Worm (Caenorhabditis elegans) whole organism, young adult: ENCODE data around the gene shc-3.

Experiments used
- F52B5.7 ChIP-seq: sonication (generic microtip); optimal IDR thresholded peaks from 2 replicates; lab custom pipeline; 2016; ENCODE audit warnings: mild to moderate bottlenecking, missing genetic modification characterization, missing compliant biosample characterization
- F57A8.1 ChIP-seq: fragments of 200-800 bp; sonication (Bioruptor generic); optimal IDR thresholded peaks from 2 replicates; lab custom pipeline; 2018; ENCODE audit warnings: mild to moderate bottlenecking, missing genetic modification characterization, moderate library complexity, missing compliant biosample characterization
- F57C9.4 ChIP-seq: sonication (generic microtip); optimal IDR thresholded peaks from 2 replicates; lab custom pipeline; 2017; ENCODE audit warnings: mild to moderate bottlenecking, missing genetic modification characterization, missing compliant biosample characterization
- K11D2.4 ChIP-seq: fragments of 200-800 bp; sonication (Bioruptor generic); IDR thresholded peaks from 2 replicates; pipeline ENCODE4 v1.3.6; 2022; ENCODE audit warnings: missing genetic modification reagents, missing genetic modification characterization, missing compliant biosample characterization
- K12H6.12 ChIP-seq: fragments of 200-800 bp; sonication (Bioruptor generic); optimal IDR thresholded peaks from 2 replicates; lab custom pipeline; 2018; ENCODE audit warnings: mild to moderate bottlenecking, missing genetic modification characterization, missing compliant biosample characterization
- T07F8.4 ChIP-seq: sonication (generic microtip); optimal IDR thresholded peaks from 2 replicates; lab custom pipeline; 2016; ENCODE audit warnings: mild to moderate bottlenecking, missing genetic modification characterization, moderate library complexity, missing compliant biosample characterization
- Y53F4B.3 ChIP-seq: fragments of 200-800 bp; sonication (Bioruptor generic); IDR thresholded peaks from 2 replicates; pipeline ENCODE4 v1.3.6; 2022; ENCODE audit warnings: missing genetic modification reagents, missing genetic modification characterization, missing compliant biosample characterization
- Y53G8AR.9 ChIP-seq: fragments of 200-800 bp; sonication (Bioruptor generic); conservative IDR thresholded peaks from 2 replicates; pipeline ENCODE4 v1.3.6; 2022; ENCODE audit warnings: missing genetic modification reagents, missing genetic modification characterization, missing compliant biosample characterization
- Y56A3A.18 ChIP-seq: fragments of 200-800 bp; sonication (Bioruptor generic); IDR thresholded peaks from 2 replicates; pipeline ENCODE4 v1.3.6; 2022; ENCODE audit warnings: missing genetic modification reagents, missing genetic modification characterization, missing compliant biosample characterization
- Y67H2A.10 ChIP-seq: fragments of 200-800 bp; sonication (Bioruptor generic); conservative IDR thresholded peaks from 2 replicates; pipeline ENCODE4 v1.3.6; 2022; ENCODE audit warnings: missing genetic modification reagents, missing genetic modification characterization, missing compliant biosample characterization
- akir-1 ChIP-seq: fragments of 200-800 bp; sonication (Bioruptor generic); optimal IDR thresholded peaks from 2 replicates; lab custom pipeline; 2018; ENCODE audit warnings: mild to moderate bottlenecking, missing genetic modification characterization, moderate library complexity, missing compliant biosample characterization
- aptf-2 ChIP-seq: fragments of 200-800 bp; sonication (Bioruptor generic); conservative IDR thresholded peaks from 2 replicates; pipeline ENCODE4 v1.3.6; 2022; ENCODE audit warnings: missing genetic modification reagents, missing genetic modification characterization, missing compliant biosample characterization
- aptf-3 ChIP-seq: fragments of 200-800 bp; sonication (Bioruptor generic); IDR thresholded peaks from 2 replicates; pipeline ENCODE4 v1.3.6; 2022; ENCODE audit warnings: missing genetic modification characterization, missing compliant biosample characterization
- attf-3 ChIP-seq: fragments of 200-800 bp; sonication (Bioruptor generic); conservative IDR thresholded peaks from 2 replicates; pipeline ENCODE4 v1.3.6; 2022; ENCODE audit warnings: missing genetic modification reagents, missing genetic modification characterization, missing compliant biosample characterization
- bed-1 ChIP-seq: fragments of 200-800 bp; sonication (Bioruptor generic); IDR thresholded peaks from 2 replicates; pipeline ENCODE4 v1.3.6; 2022; ENCODE audit warnings: missing genetic modification reagents, missing genetic modification characterization, missing compliant biosample characterization
- ceh-100 ChIP-seq: fragments of 200-800 bp; sonication (Bioruptor generic); IDR thresholded peaks from 2 replicates; pipeline ENCODE4 v1.3.6; 2022; ENCODE audit warnings: missing genetic modification reagents, missing genetic modification characterization, missing compliant biosample characterization
- ceh-40 ChIP-seq: fragments of 200-800 bp; sonication (Bioruptor generic); IDR thresholded peaks from 2 replicates; pipeline ENCODE4 v1.3.6; 2022; ENCODE audit warnings: missing genetic modification characterization, missing compliant biosample characterization
- chd-7 ChIP-seq: sonication (generic microtip); optimal IDR thresholded peaks from 2 replicates; lab custom pipeline; 2016; ENCODE audit warnings: mild to moderate bottlenecking, missing genetic modification characterization, moderate library complexity, missing compliant biosample characterization
- dpl-1 ChIP-seq: fragments of 150-350 bp; optimal IDR thresholded peaks from 2 replicates; lab custom pipeline; 2014; ENCODE audit warnings: missing biosample characterization, missing genetic modification reagents, missing genetic modification characterization
- egl-44 ChIP-seq: fragments of 200-800 bp; sonication (Bioruptor generic); IDR thresholded peaks from 2 replicates; pipeline ENCODE4 v1.3.6; 2022; ENCODE audit warnings: missing genetic modification reagents, missing genetic modification characterization, missing compliant biosample characterization
- egrh-3 ChIP-seq: fragments of 200-800 bp; sonication (Bioruptor generic); IDR thresholded peaks from 2 replicates; pipeline ENCODE4 v1.3.6; 2022; ENCODE audit warnings: missing genetic modification reagents, missing genetic modification characterization, missing compliant biosample characterization
- hlh-12 ChIP-seq: sonication (generic microtip); optimal IDR thresholded peaks from 2 replicates; lab custom pipeline; 2016; ENCODE audit warnings: missing genetic modification characterization, missing compliant biosample characterization
- lag-1 ChIP-seq: fragments of 200-800 bp; sonication (Bioruptor generic); IDR thresholded peaks from 2 replicates; pipeline ENCODE4 v1.3.6; 2022; ENCODE audit warnings: missing genetic modification reagents, missing genetic modification characterization, missing compliant biosample characterization
- let-526 ChIP-seq: fragments of 200-800 bp; sonication (Bioruptor generic); IDR thresholded peaks from 2 replicates; pipeline ENCODE4 v1.3.6; 2022; ENCODE audit warnings: missing genetic modification reagents, missing genetic modification characterization, missing compliant biosample characterization
- let-607 ChIP-seq, 2 experiments: fragments of 200-800 bp in 1 of 2; sonication (Bioruptor generic) in 1 of 2; sonication (generic microtip) in 1 of 2; optimal IDR thresholded peaks; 2 replicates each; lab custom pipeline; 2016 to 2018; ENCODE audit warnings: mild to moderate bottlenecking in 2 of 2, missing compliant biosample characterization in 2 of 2, missing genetic modification characterization in 2 of 2, moderate library complexity in 2 of 2, missing genotype in 1 of 2
- lin-35 ChIP-seq, 3 experiments: fragments of 150-350 bp in 2 of 3; sonication (generic microtip) in 1 of 3; optimal IDR thresholded peaks; 2 replicates each; lab custom pipeline; 2014 to 2018; ENCODE audit warnings: missing biosample characterization in 3 of 3, missing genetic modification characterization in 3 of 3, missing genetic modification reagents in 3 of 3
- lin-54 ChIP-seq: fragments of 200-800 bp; sonication (Bioruptor generic); optimal IDR thresholded peaks from 2 replicates; lab custom pipeline; 2018; ENCODE audit warnings: mild to moderate bottlenecking, missing genetic modification characterization, missing compliant biosample characterization
- lir-1 ChIP-seq: fragments of 200-800 bp; sonication (Bioruptor generic); conservative IDR thresholded peaks from 2 replicates; pipeline ENCODE4 v1.3.6; 2022; ENCODE audit warnings: missing genetic modification reagents, missing genetic modification characterization, missing compliant biosample characterization
- lsy-27 ChIP-seq: sonication (generic microtip); optimal IDR thresholded peaks from 2 replicates; lab custom pipeline; 2017; ENCODE audit warnings: missing genetic modification characterization, mild to moderate bottlenecking, missing compliant biosample characterization, antibody characterized with exemption, missing genotype, borderline replicate concordance; ENCODE audit not compliant: insufficient read depth
- mcd-1 ChIP-seq: fragments of 200-800 bp; sonication (Bioruptor generic); IDR thresholded peaks from 2 replicates; pipeline ENCODE4 v1.3.6; 2022; ENCODE audit warnings: missing genetic modification reagents, missing genetic modification characterization, missing compliant biosample characterization
- mes-4 ChIP-seq: sonication (generic microtip); optimal IDR thresholded peaks from 2 replicates; lab custom pipeline; 2016; ENCODE audit warnings: missing genotype, missing genetic modification characterization, missing compliant biosample characterization
- nfya-2 ChIP-seq: fragments of 200-800 bp; sonication (Bioruptor generic); IDR thresholded peaks from 2 replicates; pipeline ENCODE4 v1.3.6; 2022; ENCODE audit warnings: missing genetic modification reagents, missing genetic modification characterization, missing compliant biosample characterization
- nhr-120 ChIP-seq: fragments of 200-800 bp; sonication (Bioruptor generic); IDR thresholded peaks from 2 replicates; pipeline ENCODE4 v1.3.6; 2022; ENCODE audit warnings: missing genetic modification characterization, missing compliant biosample characterization
- nhr-179 ChIP-seq: sonication (generic microtip); optimal IDR thresholded peaks from 2 replicates; lab custom pipeline; 2016; ENCODE audit warnings: mild to moderate bottlenecking, missing genetic modification characterization, missing compliant biosample characterization
- nhr-27 ChIP-seq: fragments of 200-800 bp; sonication (Bioruptor generic); optimal IDR thresholded peaks from 2 replicates; lab custom pipeline; 2018; ENCODE audit warnings: mild to moderate bottlenecking, missing genetic modification characterization, moderate library complexity, missing compliant biosample characterization
- nhr-80 ChIP-seq: sonication (generic microtip); optimal IDR thresholded peaks from 2 replicates; lab custom pipeline; 2016; ENCODE audit warnings: missing genetic modification characterization, missing compliant biosample characterization
- pha-4 ChIP-seq: fragments of 150-350 bp; sonication (generic microtip); optimal IDR thresholded peaks from 2 replicates; lab custom pipeline; 2014; ENCODE audit warnings: missing biosample characterization, missing genetic modification reagents, missing genetic modification characterization
- rec-8 ChIP-seq, 2 experiments: sonication (generic microtip); optimal IDR thresholded peaks; 2 replicates each; lab custom pipeline; 2016; ENCODE audit warnings: mild to moderate bottlenecking in 2 of 2, missing genetic modification characterization in 2 of 2, missing genetic modification reagents in 2 of 2, missing genotype in 2 of 2, missing biosample characterization in 1 of 2, missing compliant biosample characterization in 1 of 2, moderate library complexity in 1 of 2
- repo-1 ChIP-seq: sonication (generic microtip); optimal IDR thresholded peaks from 2 replicates; lab custom pipeline; 2017; ENCODE audit warnings: mild to moderate bottlenecking, missing genetic modification characterization, missing compliant biosample characterization
- sdz-38 ChIP-seq: sonication (generic microtip); optimal IDR thresholded peaks from 2 replicates; lab custom pipeline; 2016; ENCODE audit warnings: missing genotype, missing genetic modification characterization, missing compliant biosample characterization
- sea-2 ChIP-seq: fragments of 200-800 bp; sonication (Bioruptor generic); IDR thresholded peaks from 2 replicates; pipeline ENCODE4 v1.3.6; 2022; ENCODE audit warnings: missing genetic modification characterization, missing compliant biosample characterization
- somi-1 ChIP-seq: fragments of 200-800 bp; sonication (Bioruptor generic); optimal IDR thresholded peaks from 2 replicates; lab custom pipeline; 2018; ENCODE audit warnings: mild to moderate bottlenecking, missing genetic modification characterization, missing compliant biosample characterization
- unc-130 ChIP-seq: sonication (generic microtip); optimal IDR thresholded peaks from 2 replicates; lab custom pipeline; 2016; ENCODE audit warnings: missing genetic modification reagents, missing genetic modification characterization, missing compliant biosample characterization
- unc-62 ChIP-seq: fragments of 150-350 bp; optimal IDR thresholded peaks from 2 replicates; lab custom pipeline; 2014; ENCODE audit warnings: missing biosample characterization, missing genetic modification reagents, missing genetic modification characterization
- zfh-2 ChIP-seq: fragments of 200-800 bp; sonication (Bioruptor generic); conservative IDR thresholded peaks from 2 replicates; pipeline ENCODE4 v1.3.6; 2022; ENCODE audit warnings: missing genetic modification reagents, missing genetic modification characterization, missing compliant biosample characterization
- ztf-18 ChIP-seq: sonication (generic microtip); optimal IDR thresholded peaks from 2 replicates; lab custom pipeline; 2016; ENCODE audit warnings: missing genotype, mild to moderate bottlenecking, missing genetic modification characterization, missing compliant biosample characterization
- ztf-22 ChIP-seq: fragments of 200-800 bp; sonication (Bioruptor generic); optimal IDR thresholded peaks from 2 replicates; lab custom pipeline; 2018; ENCODE audit warnings: mild to moderate bottlenecking, missing genetic modification characterization, moderate library complexity, missing compliant biosample characterization
- ztf-25 ChIP-seq: fragments of 200-800 bp; sonication (Bioruptor generic); IDR thresholded peaks from 2 replicates; pipeline ENCODE4 v1.3.6; 2022; ENCODE audit warnings: missing genetic modification reagents, missing genetic modification characterization, missing compliant biosample characterization
- ztf-3 ChIP-seq: fragments of 200-800 bp; sonication (Bioruptor generic); optimal IDR thresholded peaks from 2 replicates; lab custom pipeline; 2018; ENCODE audit warnings: mild to moderate bottlenecking, missing genetic modification characterization, missing compliant biosample characterization

shc-3 gene

ce11 chrX:13714710-13715109, 2.6 kb upstream of the shc-3 start (continued):
- TF ChIP-seq F52B5.7 (tag; lab: Kevin White, UChicago) (no peak), ceh-40 (GFP tag; lab: Robert Waterston, UW) (0 out of 2 replicates have a peak, but pooled peaks have one; percentile 71), chd-7 (tag; lab: Kevin White, UChicago) (no peak), repo-1 (tag; lab: Kevin White, UChicago) (no peak), let-607 (tag; optimal IDR thresholded peaks at IDR 0.05; lab: Kevin White, UChicago) (peak in 1 of 2 experiments; percentile 20), lsy-27 (tag; lab: Kevin White, UChicago) (no peak), ztf-18 (tag; lab: Kevin White, UChicago) (peak; percentile 61), ztf-22 (no peak), lir-1 (GFP tag; lab: Robert Waterston, UW) (no peak), bed-1 (no peak), Y67H2A.10 (GFP tag; lab: Robert Waterston, UW) (no peak), Y56A3A.18 (GFP tag; lab: Robert Waterston, UW) (peak; percentile 65; the same call in 1 of the 2 replicates), nfya-2 (no peak), ztf-25 (GFP tag; lab: Robert Waterston, UW) (peak; percentile 57; the same call in 1 of the 2 replicates), hlh-12 (tag; lab: Kevin White, UChicago) (no peak), nhr-27 (no peak), sdz-38 (tag; lab: Kevin White, UChicago) (no peak), lag-1 (GFP tag; lab: Robert Waterston, UW) (no peak), akir-1 (no peak), dpl-1 (GFP tag; lab: Kevin White, UChicago) (no peak), nhr-120 (GFP tag; lab: Robert Waterston, UW) (no peak), lin-35 (GFP tag; optimal IDR thresholded peaks at IDR 0.05; lab: Kevin White, UChicago) (no peak), mes-4 (tag; lab: Kevin White, UChicago) (no peak), Y53F4B.3 (no peak), F57C9.4 (no peak), let-526 (GFP tag; lab: Robert Waterston, UW) (no peak), nhr-179 (tag; lab: Kevin White, UChicago) (peak; percentile 25), mcd-1 (GFP tag; lab: Robert Waterston, UW) (no peak; the same call in 1 of the 2 replicates), Y53G8AR.9 (GFP tag; lab: Robert Waterston, UW) (no peak), lin-54 (GFP tag; lab: Kevin White, UChicago) (no peak), K11D2.4 (GFP tag; lab: Robert Waterston, UW) (no peak), zfh-2 (GFP tag; lab: Robert Waterston, UW) (no peak), ztf-3 (GFP tag; lab: Kevin White, UChicago) (no peak), egrh-3 (no peak), nhr-80 (tag; lab: Kevin White, UChicago) (no peak), pha-4 (tag; lab: Kevin White, UChicago) (no peak), T07F8.4 (tag; lab: Kevin White, UChicago) (peak; percentile 7), egl-44 (GFP tag; lab: Robert Waterston, UW) (peak; percentile 42; the same call in 1 of the 2 replicates), aptf-2 (GFP tag; lab: Robert Waterston, UW) (no peak), rec-8 (tag; optimal IDR thresholded peaks at IDR 0.05; lab: Kevin White, UChicago) (peak; percentile 52 to 68), ceh-100 (GFP tag; lab: Robert Waterston, UW) (no peak), sea-2 (no peak), K12H6.12 (no peak), somi-1 (peak; percentile 13), F57A8.1 (GFP tag; lab: Kevin White, UChicago) (no peak), attf-3 (GFP tag; lab: Robert Waterston, UW) (no peak), aptf-3 (0 out of 2 replicates have a peak, but pooled peaks have one; percentile 80), unc-62 (GFP tag; lab: Kevin White, UChicago) (no peak), unc-130 (GFP tag; lab: Kevin White, UChicago) (no peak)
